2 fruit fly cellular contexts compared by ENCODE assay signal in the genomic region with DNA sequence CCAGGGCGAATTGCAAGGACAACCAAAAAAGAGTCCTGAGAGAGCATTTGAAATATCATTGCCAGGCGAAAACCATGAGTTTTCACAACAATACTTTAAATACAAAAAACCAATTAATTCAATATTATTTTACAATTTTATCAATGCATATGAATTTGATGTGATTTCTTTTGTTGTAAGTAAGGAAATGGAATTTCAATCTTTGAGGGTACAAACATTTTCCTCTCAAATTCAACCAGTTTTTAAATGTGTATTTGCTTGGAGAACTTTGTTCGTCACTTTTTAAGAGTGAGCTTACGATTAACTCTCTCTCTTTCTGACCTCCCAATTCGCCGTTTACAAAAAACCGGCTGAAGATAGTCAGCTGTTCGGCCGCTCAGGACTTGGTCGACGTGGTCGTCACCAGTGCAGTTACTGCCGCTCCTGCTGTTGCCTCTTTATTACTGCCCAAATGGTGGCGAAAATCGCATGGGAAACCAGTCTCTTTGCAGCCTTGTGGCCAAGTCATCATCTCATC.
TF ChIP-seq lines count a peak whose summit lies in the region.

No protein-coding gene starts in this region.

TF ChIP-seq in whole organism, embryonic, 481 proteins besides CTCF, POLR2A, EP300 and RAD21 (continued from another document and continues in another):
- TF ChIP-seq Dad (GFP tag; optimal IDR thresholded peaks at IDR 0.05; lab: Kevin White, UChicago): peak; percentile 18
- TF ChIP-seq odd (GFP tag; optimal IDR thresholded peaks at IDR 0.05; lab: Kevin White, UChicago): no peak
- TF ChIP-seq Dll (GFP tag; IDR thresholded peaks at IDR 0.05; lab: Robert Waterston, UW; ENCODE audit: partially characterized antibody): no peak
- TF ChIP-seq CG10321 (GFP tag; IDR thresholded peaks at IDR 0.05; lab: Robert Waterston, UW): no peak
- TF ChIP-seq pnt (GFP tag; optimal IDR thresholded peaks at IDR 0.05; lab: Kevin White, UChicago): no peak
- TF ChIP-seq tna (GFP tag; IDR thresholded peaks at IDR 0.05; lab: Robert Waterston, UW; ENCODE audit: partially characterized antibody): no peak
- no peak for TF ChIP-seq tll (GFP tag; optimal IDR thresholded peaks at IDR 0.05; lab: Kevin White, UChicago)
- TF ChIP-seq CG4282 (GFP tag; optimal IDR thresholded peaks at IDR 0.05; lab: Kevin White, UChicago): no peak
- TF ChIP-seq CG8924 (tag; optimal IDR thresholded peaks at IDR 0.05; lab: Kevin White, UChicago): peak; percentile 42
- no peak for TF ChIP-seq D19B (GFP tag; optimal IDR thresholded peaks at IDR 0.05; lab: Kevin White, UChicago)
- TF ChIP-seq CG14667 (GFP tag; IDR thresholded peaks at IDR 0.05; lab: Robert Waterston, UW): no peak
- no peak for TF ChIP-seq kah (GFP tag; optimal IDR thresholded peaks at IDR 0.05; lab: Kevin White, UChicago)
- no peak for TF ChIP-seq CG10274 (GFP tag; optimal IDR thresholded peaks at IDR 0.05; lab: Kevin White, UChicago)
- no peak for TF ChIP-seq tx (GFP tag; optimal IDR thresholded peaks at IDR 0.05; lab: Kevin White, UChicago)
- no peak for TF ChIP-seq Opbp (GFP tag; IDR thresholded peaks at IDR 0.05; lab: Robert Waterston, UW; ENCODE audit: partially characterized antibody)
- TF ChIP-seq sc (optimal IDR thresholded peaks at IDR 0.05; lab: Kevin White, UChicago): no peak
- no peak for TF ChIP-seq sc (GFP tag; optimal IDR thresholded peaks at IDR 0.05; lab: Kevin White, UChicago)
- TF ChIP-seq crc (GFP tag; optimal IDR thresholded peaks at IDR 0.05; lab: Kevin White, UChicago): no peak
- TF ChIP-seq CG31224 (GFP tag; IDR thresholded peaks at IDR 0.05; lab: Robert Waterston, UW): no peak
- TF ChIP-seq sr (GFP tag; IDR thresholded peaks at IDR 0.05; lab: Robert Waterston, UW): no peak
- no peak; the same call in 1 of the 2 replicates for TF ChIP-seq sisA (GFP tag; IDR thresholded peaks at IDR 0.05; lab: Robert Waterston, UW)
- TF ChIP-seq peb (GFP tag; IDR thresholded peaks at IDR 0.05; lab: Robert Waterston, UW): no peak
- no peak for TF ChIP-seq Asciz (GFP tag; optimal IDR thresholded peaks at IDR 0.05; lab: Kevin White, UChicago)
- TF ChIP-seq chm (GFP tag; IDR thresholded peaks at IDR 0.05; lab: Robert Waterston, UW): no peak
- no peak for TF ChIP-seq Spps (tag; optimal IDR thresholded peaks at IDR 0.05; lab: Kevin White, UChicago)
- TF ChIP-seq Dbx (GFP tag; IDR thresholded peaks at IDR 0.05; lab: Robert Waterston, UW): peak; percentile 69; the same call in 2 of the 3 replicates
- TF ChIP-seq CG11085 (GFP tag; IDR thresholded peaks at IDR 0.05; lab: Robert Waterston, UW): no peak
- TF ChIP-seq CG3726 (GFP tag; IDR thresholded peaks at IDR 0.05; lab: Robert Waterston, UW): no peak
- TF ChIP-seq Hsf (GFP tag; optimal IDR thresholded peaks at IDR 0.05; lab: Kevin White, UChicago): peak; percentile 36
- peak; percentile 44; the same call in 1 of the 2 replicates for TF ChIP-seq Drgx (GFP tag; IDR thresholded peaks at IDR 0.05; lab: Robert Waterston, UW)
- no peak for TF ChIP-seq BEAF-32 (GFP tag; optimal IDR thresholded peaks at IDR 0.05; lab: Kevin White, UChicago)
- no peak for TF ChIP-seq CG7963 (GFP tag; IDR thresholded peaks at IDR 0.05; lab: Robert Waterston, UW; ENCODE audit: partially characterized antibody)
- no peak for TF ChIP-seq CG17829 (tag; optimal IDR thresholded peaks at IDR 0.05; lab: Kevin White, UChicago)
- peak; percentile 44 for TF ChIP-seq CG6683 (GFP tag; optimal IDR thresholded peaks at IDR 0.05; lab: Kevin White, UChicago)
- TF ChIP-seq NFAT (GFP tag; IDR thresholded peaks at IDR 0.05; lab: Robert Waterston, UW): no peak
- no peak for TF ChIP-seq Nf-YB (GFP tag; optimal IDR thresholded peaks at IDR 0.05; lab: Kevin White, UChicago)
- TF ChIP-seq nau (GFP tag; optimal IDR thresholded peaks at IDR 0.05; lab: Kevin White, UChicago): no peak
- TF ChIP-seq Dip3 (GFP tag; optimal IDR thresholded peaks at IDR 0.05; lab: Kevin White, UChicago): no peak
- no peak for TF ChIP-seq Six4 (GFP tag; optimal IDR thresholded peaks at IDR 0.05; lab: Kevin White, UChicago)
- TF ChIP-seq CG10147 (GFP tag; optimal IDR thresholded peaks at IDR 0.05; lab: Kevin White, UChicago): peak; percentile 65
- peak; percentile 66 for TF ChIP-seq Med (GFP tag; lab: Kevin White, UChicago)
- no peak for TF ChIP-seq pzg (GFP tag; optimal IDR thresholded peaks at IDR 0.05; lab: Kevin White, UChicago)
- TF ChIP-seq ash1 (GFP tag; optimal IDR thresholded peaks at IDR 0.05; lab: Kevin White, UChicago): no peak
- TF ChIP-seq Eip74EF (GFP tag; optimal IDR thresholded peaks at IDR 0.05; lab: Kevin White, UChicago): no peak
- peak; percentile 61 for TF ChIP-seq grau (tag; optimal IDR thresholded peaks at IDR 0.05; lab: Kevin White, UChicago)
- no peak for TF ChIP-seq fd102C (GFP tag; optimal IDR thresholded peaks at IDR 0.05; lab: Kevin White, UChicago)
- peak; percentile 53 for TF ChIP-seq Rfx (GFP tag; IDR thresholded peaks at IDR 0.05; lab: Robert Waterston, UW)
- no peak for TF ChIP-seq Antp (GFP tag; optimal IDR thresholded peaks at IDR 0.05; lab: Kevin White, UChicago)
- no peak for TF ChIP-seq ATbp (GFP tag; optimal IDR thresholded peaks at IDR 0.05; lab: Kevin White, UChicago)
- TF ChIP-seq ERR (GFP tag; optimal IDR thresholded peaks at IDR 0.05; lab: Kevin White, UChicago): no peak
- no peak for TF ChIP-seq CG34422 (GFP tag; IDR thresholded peaks at IDR 0.05; lab: Robert Waterston, UW)
- TF ChIP-seq slbo (GFP tag; IDR thresholded peaks at IDR 0.05; lab: Robert Waterston, UW): peak; percentile 60
- TF ChIP-seq stc (GFP tag; IDR thresholded peaks at IDR 0.05; lab: Robert Waterston, UW): peak; percentile 49
- peak; percentile 22 for TF ChIP-seq unpg (GFP tag; optimal IDR thresholded peaks at IDR 0.05; lab: Kevin White, UChicago)
- TF ChIP-seq CG8478 (optimal IDR thresholded peaks at IDR 0.05; lab: Kevin White, UChicago): no peak
- no peak for TF ChIP-seq CG8765 (GFP tag; IDR thresholded peaks at IDR 0.05; lab: Robert Waterston, UW)
- TF ChIP-seq CG1233 (GFP tag; optimal IDR thresholded peaks at IDR 0.05; lab: Kevin White, UChicago): no peak
- no peak for TF ChIP-seq stwl (tag; optimal IDR thresholded peaks at IDR 0.05; lab: Kevin White, UChicago)
- no peak for TF ChIP-seq CG3838 (GFP tag; optimal IDR thresholded peaks at IDR 0.05; lab: Kevin White, UChicago)
- TF ChIP-seq B-H1 (GFP tag; IDR thresholded peaks at IDR 0.05; lab: Robert Waterston, UW): no peak
- no peak for TF ChIP-seq pros (GFP tag; optimal IDR thresholded peaks at IDR 0.05; lab: Kevin White, UChicago)
- TF ChIP-seq ham (GFP tag; IDR thresholded peaks at IDR 0.05; lab: Robert Waterston, UW): no peak
- TF ChIP-seq tgo (GFP tag; IDR thresholded peaks at IDR 0.05; lab: Robert Waterston, UW): peak; percentile 60; the same call in 2 of the 3 replicates
- no peak for TF ChIP-seq CG18262 (tag; optimal IDR thresholded peaks at IDR 0.05; lab: Kevin White, UChicago)
- TF ChIP-seq CG3847 (GFP tag; IDR thresholded peaks at IDR 0.05; lab: Robert Waterston, UW): 0 out of 2 replicates have a peak, but pooled peaks have one; percentile 29
- TF ChIP-seq CG4820 (GFP tag; optimal IDR thresholded peaks at IDR 0.05; lab: Kevin White, UChicago): no peak

TF ChIP-seq in whole organism, prepupa, 60 proteins besides CTCF, POLR2A, EP300 and RAD21 (continued from another document):
- TF ChIP-seq Ets96B (tag; optimal IDR thresholded peaks at IDR 0.05; lab: Kevin White, UChicago): peak; percentile 72
- TF ChIP-seq acj6 (GFP tag; optimal IDR thresholded peaks at IDR 0.05; lab: Kevin White, UChicago): peak; percentile 61
- TF ChIP-seq CG7368 (GFP tag; optimal IDR thresholded peaks at IDR 0.05; lab: Kevin White, UChicago): peak; percentile 6
- TF ChIP-seq CG11294 (GFP tag; IDR thresholded peaks at IDR 0.05; lab: Robert Waterston, UW): 0 out of 2 replicates have a peak, but pooled peaks have one; percentile 10
- TF ChIP-seq Eip75B (GFP tag; optimal IDR thresholded peaks at IDR 0.05; lab: Kevin White, UChicago): peak; percentile 64
- TF ChIP-seq CG3032 (tag; optimal IDR thresholded peaks at IDR 0.05; lab: Kevin White, UChicago): peak; percentile 42
- TF ChIP-seq achi (GFP tag; optimal IDR thresholded peaks at IDR 0.05; lab: Kevin White, UChicago): peak; percentile 60
- no peak for TF ChIP-seq CG11902 (GFP tag; optimal IDR thresholded peaks at IDR 0.05; lab: Kevin White, UChicago)
- no peak for TF ChIP-seq dac (GFP tag; optimal IDR thresholded peaks at IDR 0.05; lab: Kevin White, UChicago)
- TF ChIP-seq ss (GFP tag; optimal IDR thresholded peaks at IDR 0.05; lab: Kevin White, UChicago): peak; percentile 33 to 49
- TF ChIP-seq Eip78C (GFP tag; lab: Kevin White, UChicago): peak; percentile 95
TF ChIP-seq in whole organism, prepupa: peak in this region for 50.
